Worm (Caenorhabditis elegans) whole organism, early embryonic: Measurements from ENCODE around the gene eif-2Bgamma.

Experiments
- B0310.2 ChIP-seq: sonication (generic microtip); optimal IDR thresholded peaks from 2 replicates; lab custom pipeline; 2016; ENCODE audit warnings: mild to moderate bottlenecking, missing genetic modification characterization, missing compliant biosample characterization
- F13C5.2 ChIP-seq: sonication (generic microtip); optimal IDR thresholded peaks from 2 replicates; lab custom pipeline; 2017; ENCODE audit warnings: mild to moderate bottlenecking, missing genetic modification characterization, inconsistent platforms, missing compliant biosample characterization
- aly-1 ChIP-seq: sonication (generic microtip); optimal IDR thresholded peaks from 2 replicates; lab custom pipeline; 2016; ENCODE audit warnings: missing genetic modification characterization, missing compliant biosample characterization
- ama-1 ChIP-seq: fragments of 150-350 bp; optimal IDR thresholded peaks from 2 replicates; lab custom pipeline; 2014
- ceh-13 ChIP-seq: fragments of 200-800 bp; sonication (Bioruptor generic); optimal IDR thresholded peaks from 2 replicates; lab custom pipeline; 2018; ENCODE audit warnings: mild to moderate bottlenecking, missing genetic modification characterization, missing compliant biosample characterization
- ceh-36 ChIP-seq: sonication (generic microtip); optimal IDR thresholded peaks from 2 replicates; lab custom pipeline; 2016; ENCODE audit warnings: missing genetic modification characterization, inconsistent platforms, missing compliant biosample characterization
- ets-7 ChIP-seq: sonication (generic microtip); optimal IDR thresholded peaks from 2 replicates; lab custom pipeline; 2016; ENCODE audit warnings: missing genotype, missing genetic modification characterization, missing compliant biosample characterization
- flt-1 ChIP-seq: fragments of 200-800 bp; sonication (Bioruptor generic); IDR thresholded peaks from 2 replicates; pipeline ENCODE4 v1.3.6; 2022; ENCODE audit warnings: missing genetic modification characterization, missing compliant biosample characterization
- hmbx-1 ChIP-seq: sonication (generic microtip); optimal IDR thresholded peaks from 2 replicates; lab custom pipeline; 2016; ENCODE audit warnings: mild to moderate bottlenecking, missing genetic modification characterization, missing compliant biosample characterization
- hmg-4 ChIP-seq: fragments of 200-800 bp; sonication (Bioruptor generic); optimal IDR thresholded peaks from 2 replicates; lab custom pipeline; 2018; ENCODE audit warnings: mild to moderate bottlenecking, missing genetic modification characterization, missing compliant biosample characterization
- hnd-1 ChIP-seq: sonication (generic microtip); optimal IDR thresholded peaks from 2 replicates; lab custom pipeline; 2016; ENCODE audit warnings: missing genetic modification characterization, missing compliant biosample characterization
- pes-1 ChIP-seq: fragments of 200-800 bp; sonication (Bioruptor generic); IDR thresholded peaks from 2 replicates; pipeline ENCODE4 v1.3.6; 2022; ENCODE audit warnings: missing genetic modification reagents, missing genetic modification characterization, missing compliant biosample characterization
- scrt-1 ChIP-seq: fragments of 200-800 bp; sonication (Bioruptor generic); IDR thresholded peaks from 2 replicates; pipeline ENCODE4 v1.3.6; 2022; ENCODE audit warnings: missing genetic modification characterization, missing compliant biosample characterization
- sea-1 ChIP-seq: fragments of 200-800 bp; sonication (Bioruptor generic); conservative IDR thresholded peaks from 2 replicates; pipeline ENCODE4 v1.3.6; 2022; ENCODE audit warnings: missing genetic modification characterization, missing compliant biosample characterization
- tbx-11 ChIP-seq: fragments of 200-800 bp; sonication (Bioruptor generic); IDR thresholded peaks from 2 replicates; pipeline ENCODE4 v1.3.6; 2022; ENCODE audit warnings: missing genetic modification characterization, missing compliant biosample characterization
- tbx-37 ChIP-seq: fragments of 200-800 bp; sonication (Bioruptor generic); conservative IDR thresholded peaks from 2 replicates; pipeline ENCODE4 v1.3.6; 2022; ENCODE audit warnings: missing genetic modification reagents, missing genetic modification characterization, missing compliant biosample characterization
- tra-4 ChIP-seq: sonication (generic microtip); optimal IDR thresholded peaks from 2 replicates; lab custom pipeline; 2017; ENCODE audit warnings: missing genetic modification characterization, missing compliant biosample characterization

Gene eif-2Bgamma

ce11 chrII:6935975-6936374, 31.5 kb downstream of the eif-2Bgamma start:
- TF ChIP-seq sea-1 (GFP tag; lab: Robert Waterston, UW) (no peak), flt-1 (GFP tag; lab: Robert Waterston, UW) (no peak), hmbx-1 (tag; lab: Kevin White, UChicago) (no peak), F13C5.2 (tag; lab: Kevin White, UChicago) (no peak)

- no peak for TF ChIP-seq flt-1 (GFP tag; lab: Robert Waterston, UW)
- no peak for TF ChIP-seq tra-4 (tag; lab: Kevin White, UChicago)
- TF ChIP-seq tbx-37 (GFP tag; lab: Robert Waterston, UW) = no peak
- no peak for TF ChIP-seq hmbx-1 (tag; lab: Kevin White, UChicago)
- no peak for TF ChIP-seq B0310.2 (tag; lab: Kevin White, UChicago)
- no peak for TF ChIP-seq ama-1
- no peak for TF ChIP-seq hmg-4 (GFP tag; lab: Kevin White, UChicago)
- no peak for TF ChIP-seq scrt-1 (GFP tag; lab: Robert Waterston, UW)
- no peak for TF ChIP-seq sea-1 (GFP tag; lab: Robert Waterston, UW)
- no peak for TF ChIP-seq ets-7
- TF ChIP-seq aly-1 (tag; lab: Kevin White, UChicago) = no peak
- no peak for TF ChIP-seq tbx-11 (GFP tag; lab: Robert Waterston, UW)
Measured at ce11 chrII:6934729-6935128, 32.7 kb downstream of the eif-2Bgamma start.

ce11 chrII:6932978-6933377, 34.5 kb downstream of the eif-2Bgamma start:
- TF ChIP-seq hnd-1 (tag; lab: Kevin White, UChicago) = no peak
- no peak for TF ChIP-seq hmg-4 (GFP tag; lab: Kevin White, UChicago)
- no peak for TF ChIP-seq hmbx-1 (tag; lab: Kevin White, UChicago)
- no peak for TF ChIP-seq tbx-37 (GFP tag; lab: Robert Waterston, UW)
- TF ChIP-seq B0310.2 (tag; lab: Kevin White, UChicago) = no peak
- no peak for TF ChIP-seq aly-1 (tag; lab: Kevin White, UChicago)
- no peak for TF ChIP-seq F13C5.2 (tag; lab: Kevin White, UChicago)
- TF ChIP-seq ceh-13 (GFP tag; lab: Kevin White, UChicago) = no peak
- no peak for TF ChIP-seq flt-1 (GFP tag; lab: Robert Waterston, UW)

DNA sequence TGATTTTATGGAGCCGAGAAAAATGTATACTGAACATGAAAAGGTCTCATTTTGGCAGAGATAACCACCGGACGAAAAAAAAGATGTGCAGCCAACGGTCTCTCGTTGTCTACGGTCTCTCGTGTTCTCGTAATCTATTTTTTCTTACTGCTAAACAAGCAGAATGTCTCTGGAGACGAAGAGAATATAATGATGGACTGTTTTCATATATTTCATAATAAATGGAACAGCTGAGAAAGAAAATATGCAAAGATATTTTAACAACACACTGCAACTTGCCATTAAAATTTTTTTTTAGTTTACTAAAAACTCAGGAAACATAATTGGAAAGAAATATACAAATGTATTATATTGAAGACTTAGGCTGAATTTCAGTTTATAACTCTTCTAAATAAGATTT, 37.4 kb downstream of the eif-2Bgamma start:
- TF ChIP-seq B0310.2 (tag; lab: Kevin White, UChicago) (no peak), tbx-37 (GFP tag; lab: Robert Waterston, UW) (no peak), hmbx-1 (tag; lab: Kevin White, UChicago) (no peak), F13C5.2 (tag; lab: Kevin White, UChicago) (no peak), ceh-36 (tag; lab: Kevin White, UChicago) (no peak), ets-7 (no peak), tra-4 (tag; lab: Kevin White, UChicago) (no peak), scrt-1 (GFP tag; lab: Robert Waterston, UW) (no peak), tbx-11 (GFP tag; lab: Robert Waterston, UW) (no peak), ama-1 (no peak), pes-1 (GFP tag; lab: Robert Waterston, UW) (no peak), hnd-1 (tag; lab: Kevin White, UChicago) (no peak), aly-1 (tag; lab: Kevin White, UChicago) (no peak)

ce11 chrII:6928416-6928815, 39.0 kb downstream of the eif-2Bgamma start, which contains the start of gene flcn-1:
flcn-1 (plus strand) TSS chrII:6928763.
- TF ChIP-seq flt-1 (GFP tag; lab: Robert Waterston, UW) = no peak
- no peak for TF ChIP-seq pes-1 (GFP tag; lab: Robert Waterston, UW)
- no peak for TF ChIP-seq tra-4 (tag; lab: Kevin White, UChicago)

DNA sequence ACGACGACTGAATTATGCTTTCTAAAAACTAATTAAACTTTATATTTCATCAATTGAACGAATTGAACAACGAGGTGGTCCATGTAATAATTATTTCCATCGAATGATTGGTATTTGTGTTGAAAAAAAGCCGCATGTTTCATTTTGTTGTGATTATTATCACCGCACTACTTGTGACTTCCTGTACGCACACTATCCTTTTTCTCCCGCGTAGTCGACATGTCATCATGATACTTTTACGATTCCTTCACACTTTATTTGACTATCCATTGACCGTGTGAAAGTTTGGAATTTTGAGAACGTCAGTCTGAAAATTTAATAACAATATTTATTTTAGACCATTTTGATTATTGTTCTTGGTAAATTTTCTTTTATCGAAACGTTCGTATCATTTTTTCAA, 39.8 kb downstream of the eif-2Bgamma start, which contains the start of gene F22D3.4:
TSS of gene F22D3.4 (minus strand) at position 1 of the 400 bp plus-strand sequence.
- TF ChIP-seq tra-4 (tag; lab: Kevin White, UChicago) (no peak), pes-1 (GFP tag; lab: Robert Waterston, UW) (no peak), B0310.2 (tag; lab: Kevin White, UChicago) (no peak), flt-1 (GFP tag; lab: Robert Waterston, UW) (no peak), hmbx-1 (tag; lab: Kevin White, UChicago) (no peak), ama-1 (no peak), tbx-11 (GFP tag; lab: Robert Waterston, UW) (no peak), aly-1 (tag; lab: Kevin White, UChicago) (no peak), hmg-4 (GFP tag; lab: Kevin White, UChicago) (no peak), ceh-13 (GFP tag; lab: Kevin White, UChicago) (no peak), ceh-36 (tag; lab: Kevin White, UChicago) (no peak), hnd-1 (tag; lab: Kevin White, UChicago) (no peak), ets-7 (no peak), tbx-37 (GFP tag; lab: Robert Waterston, UW) (no peak), sea-1 (GFP tag; lab: Robert Waterston, UW) (no peak), F13C5.2 (tag; lab: Kevin White, UChicago) (no peak), scrt-1 (GFP tag; lab: Robert Waterston, UW) (no peak)

ce11 chrII:6927034-6927433, 40.4 kb downstream of the eif-2Bgamma start:
- TF ChIP-seq scrt-1 (GFP tag; lab: Robert Waterston, UW) (no peak), tra-4 (tag; lab: Kevin White, UChicago) (no peak), aly-1 (tag; lab: Kevin White, UChicago) (no peak), pes-1 (GFP tag; lab: Robert Waterston, UW) (no peak), ceh-36 (tag; lab: Kevin White, UChicago) (no peak), ama-1 (no peak), tbx-11 (GFP tag; lab: Robert Waterston, UW) (no peak), hnd-1 (tag; lab: Kevin White, UChicago) (no peak), flt-1 (GFP tag; lab: Robert Waterston, UW) (no peak), B0310.2 (tag; lab: Kevin White, UChicago) (no peak), hmg-4 (GFP tag; lab: Kevin White, UChicago) (no peak), F13C5.2 (tag; lab: Kevin White, UChicago) (no peak), hmbx-1 (tag; lab: Kevin White, UChicago) (no peak)
